Fruit fly (Drosophila melanogaster) whole organism, prepupa: Measurements from ENCODE around the gene kibra.

Experiments used
- Blimp-1 ChIP-seq: fragments of 200-800 bp; sonication (Bioruptor generic); optimal IDR thresholded peaks from 3 replicates; lab custom pipeline; 2017; ENCODE audit warnings: missing biosample characterization, missing genetic modification characterization, mild to moderate bottlenecking, moderate library complexity, missing genetic modification reagents
- CG10631 ChIP-seq: fragments of 200-800 bp; sonication (Bioruptor generic); optimal IDR thresholded peaks from 2 replicates; lab custom pipeline; 2016; ENCODE audit warnings: missing biosample characterization, missing genetic modification characterization
- CG10669 ChIP-seq: fragments of 200-800 bp; sonication (Bioruptor generic); optimal IDR thresholded peaks from 3 replicates; lab custom pipeline; 2018; ENCODE audit warnings: missing biosample characterization, mild to moderate bottlenecking, missing genetic modification characterization, moderate library complexity
- CG11294 ChIP-seq: fragments of 200-800 bp; sonication (Bioruptor generic); IDR thresholded peaks from 2 replicates; pipeline ENCODE4 v1.3.6; 2022; ENCODE audit warnings: missing biosample characterization, missing genetic modification characterization
- CG11762 ChIP-seq: fragments of 200-800 bp; sonication (Bioruptor generic); optimal IDR thresholded peaks from 3 replicates; lab custom pipeline; 2016; ENCODE audit warnings: missing biosample characterization, missing genetic modification characterization; ENCODE audit not compliant: insufficient read depth
- CG11902 ChIP-seq: fragments of 200-800 bp; sonication (Bioruptor generic); optimal IDR thresholded peaks from 3 replicates; lab custom pipeline; 2016; ENCODE audit warnings: missing biosample characterization, missing genetic modification characterization
- CG15336 ChIP-seq: fragments of 200-800 bp; sonication (Bioruptor generic); IDR thresholded peaks from 2 replicates; pipeline ENCODE4 v1.3.6; 2022; ENCODE audit warnings: missing biosample characterization, missing genetic modification characterization
- CG1621 ChIP-seq: fragments of 200-800 bp; sonication (Bioruptor generic); optimal IDR thresholded peaks from 3 replicates; lab custom pipeline; 2018; ENCODE audit warnings: missing biosample characterization, mild to moderate bottlenecking, missing genetic modification characterization
- CG16779 ChIP-seq: fragments of 200-800 bp; sonication (Bioruptor generic); optimal IDR thresholded peaks from 3 replicates; lab custom pipeline; 2017; ENCODE audit warnings: missing biosample characterization, mild to moderate bottlenecking, missing genetic modification characterization
- CG31627 ChIP-seq: fragments of 200-800 bp; sonication (Bioruptor generic); optimal IDR thresholded peaks from 3 replicates; lab custom pipeline; 2016; ENCODE audit warnings: missing biosample characterization, missing genetic modification characterization
- CG6163 ChIP-seq: fragments of 200-800 bp; sonication (Bioruptor generic); IDR thresholded peaks from 3 replicates; pipeline ENCODE4 v1.3.6; 2022; ENCODE audit warnings: missing biosample characterization, missing genetic modification characterization
- CG6808 ChIP-seq: fragments of 200-800 bp; sonication (Bioruptor generic); optimal IDR thresholded peaks from 3 replicates; lab custom pipeline; 2017; ENCODE audit warnings: missing biosample characterization, missing genetic modification characterization, mild to moderate bottlenecking, moderate library complexity, missing genetic modification reagents
- CG6854 ChIP-seq: fragments of 200-800 bp; sonication (Bioruptor generic); optimal IDR thresholded peaks from 2 replicates; lab custom pipeline; 2017; ENCODE audit warnings: missing biosample characterization, mild to moderate bottlenecking, missing genetic modification characterization
- CG7368 ChIP-seq: fragments of 200-800 bp; sonication (Bioruptor generic); optimal IDR thresholded peaks from 3 replicates; lab custom pipeline; 2016; ENCODE audit warnings: missing biosample characterization, missing genetic modification characterization
- CG8119 ChIP-seq: fragments of 200-800 bp; sonication (Bioruptor generic); IDR thresholded peaks from 3 replicates; pipeline ENCODE4 v1.3.6; 2022; ENCODE audit warnings: missing biosample characterization, missing genetic modification characterization
- CG8319 ChIP-seq: fragments of 200-800 bp; sonication (Bioruptor generic); optimal IDR thresholded peaks from 3 replicates; lab custom pipeline; 2016; ENCODE audit warnings: missing biosample characterization, missing genetic modification characterization
- CG8632 ChIP-seq: fragments of 200-800 bp; sonication (Bioruptor generic); optimal IDR thresholded peaks from 3 replicates; lab custom pipeline; 2016; ENCODE audit warnings: missing biosample characterization, missing genetic modification characterization
- CG9139 ChIP-seq: fragments of 200-800 bp; sonication (Bioruptor generic); optimal IDR thresholded peaks from 3 replicates; lab custom pipeline; 2017; ENCODE audit warnings: missing biosample characterization, mild to moderate bottlenecking, missing genetic modification characterization
- Eip75B ChIP-seq: fragments of 200-800 bp; sonication (Bioruptor generic); optimal IDR thresholded peaks from 3 replicates; lab custom pipeline; 2016; ENCODE audit warnings: missing biosample characterization, missing genetic modification characterization
- Eip78C ChIP-seq: fragments of 200-800 bp; sonication (Bioruptor generic); peaks from one replicate; lab custom pipeline; 2016; ENCODE audit warnings: missing biosample characterization, missing genetic modification characterization
- Eip93F ChIP-seq: fragments of 200-800 bp; sonication (Bioruptor generic); optimal IDR thresholded peaks from 2 replicates; lab custom pipeline; 2016; ENCODE audit warnings: missing biosample characterization, mild to moderate bottlenecking, missing genetic modification characterization
- Ets21C ChIP-seq: fragments of 200-800 bp; sonication (Bioruptor generic); optimal IDR thresholded peaks from 3 replicates; lab custom pipeline; 2016; ENCODE audit warnings: missing biosample characterization, missing genetic modification characterization
- Hr38 ChIP-seq: sonication (Bioruptor generic); optimal IDR thresholded peaks from 2 replicates; lab custom pipeline; 2016; ENCODE audit warnings: missing biosample characterization, missing genetic modification characterization
- Met ChIP-seq: fragments of 200-800 bp; sonication (Bioruptor generic); optimal IDR thresholded peaks from 3 replicates; lab custom pipeline; 2016; ENCODE audit warnings: missing biosample characterization, missing genetic modification characterization
- OdsH ChIP-seq: fragments of 200-800 bp; sonication (Bioruptor generic); optimal IDR thresholded peaks from 3 replicates; lab custom pipeline; 2016; ENCODE audit warnings: missing biosample characterization, missing genetic modification characterization
- Sox102F ChIP-seq: fragments of 200-800 bp; sonication (Bioruptor generic); optimal IDR thresholded peaks from 2 replicates; lab custom pipeline; 2016; ENCODE audit warnings: missing biosample characterization, mild to moderate bottlenecking, missing genetic modification characterization
- Sox14 ChIP-seq: fragments of 200-800 bp; sonication (Bioruptor generic); optimal IDR thresholded peaks from 3 replicates; lab custom pipeline; 2016; ENCODE audit warnings: missing biosample characterization, missing genetic modification characterization
- Sox15 ChIP-seq: fragments of 200-800 bp; sonication (Bioruptor generic); optimal IDR thresholded peaks from 3 replicates; lab custom pipeline; 2016; ENCODE audit warnings: missing biosample characterization, missing genetic modification characterization
- acj6 ChIP-seq: fragments of 200-800 bp; sonication (Bioruptor generic); optimal IDR thresholded peaks from 3 replicates; lab custom pipeline; 2016; ENCODE audit warnings: missing biosample characterization, missing genetic modification characterization
- cyc ChIP-seq: fragments of 200-800 bp; sonication (Bioruptor generic); optimal IDR thresholded peaks from 3 replicates; lab custom pipeline; 2016; ENCODE audit warnings: missing biosample characterization, missing genetic modification characterization
- dac ChIP-seq: fragments of 200-800 bp; sonication (Bioruptor generic); optimal IDR thresholded peaks from 2 replicates; lab custom pipeline; 2017; ENCODE audit warnings: missing biosample characterization, mild to moderate bottlenecking, missing genetic modification characterization
- eg ChIP-seq: fragments of 200-800 bp; sonication (Bioruptor generic); IDR thresholded peaks from 3 replicates; pipeline ENCODE4 v1.3.6; 2022; ENCODE audit warnings: missing biosample characterization, missing genetic modification characterization
- fd59A ChIP-seq: fragments of 200-800 bp; sonication (Bioruptor generic); optimal IDR thresholded peaks from 2 replicates; lab custom pipeline; 2017; ENCODE audit warnings: missing biosample characterization, mild to moderate bottlenecking, missing genetic modification characterization, missing genetic modification reagents
- fd85E ChIP-seq: fragments of 200-800 bp; sonication (Bioruptor generic); optimal IDR thresholded peaks from 3 replicates; lab custom pipeline; 2016; ENCODE audit warnings: missing biosample characterization, missing genetic modification characterization
- fkh ChIP-seq: fragments of 200-800 bp; sonication (Bioruptor generic); optimal IDR thresholded peaks from 3 replicates; lab custom pipeline; 2017; ENCODE audit warnings: missing biosample characterization, mild to moderate bottlenecking, missing genetic modification characterization, moderate library complexity
- lz ChIP-seq: fragments of 200-800 bp; sonication (Bioruptor generic); optimal IDR thresholded peaks from 3 replicates; lab custom pipeline; 2016; ENCODE audit warnings: missing biosample characterization, missing genetic modification characterization
- net ChIP-seq: fragments of 200-800 bp; sonication (Bioruptor generic); optimal IDR thresholded peaks from 3 replicates; lab custom pipeline; 2016; ENCODE audit warnings: missing biosample characterization, missing genetic modification characterization
- ss ChIP-seq, 2 experiments: fragments of 200-800 bp; sonication (Bioruptor generic); optimal IDR thresholded peaks; 2 replicates in 1 of 2; 3 replicates in 1 of 2; lab custom pipeline; 2017 to 2018; ENCODE audit warnings: mild to moderate bottlenecking in 2 of 2, missing biosample characterization in 2 of 2, missing genetic modification characterization in 2 of 2, moderate library complexity in 1 of 2
- svp ChIP-seq: fragments of 200-800 bp; sonication (Bioruptor generic); peaks from one replicate; lab custom pipeline; 2016; ENCODE audit warnings: missing biosample characterization, missing genetic modification characterization
- topi ChIP-seq: fragments of 200-800 bp; sonication (Bioruptor generic); optimal IDR thresholded peaks from 3 replicates; lab custom pipeline; 2016; ENCODE audit warnings: missing biosample characterization, missing genetic modification characterization
- vri ChIP-seq: fragments of 200-800 bp; sonication (Bioruptor generic); optimal IDR thresholded peaks from 3 replicates; lab custom pipeline; 2016; ENCODE audit warnings: missing biosample characterization, mild to moderate bottlenecking, missing genetic modification characterization

Gene kibra

dm6 chr3R:14711447-14712163 lies 12.5 kb downstream of the kibra start (continued):
- TF ChIP-seq Blimp-1 (GFP tag; lab: Kevin White, UChicago): no peak
- peak; percentile 22 for TF ChIP-seq CG9139 (GFP tag; lab: Kevin White, UChicago)
- TF ChIP-seq CG16779: peak; percentile 10
- TF ChIP-seq fd85E: no peak
- peak; percentile 9 for TF ChIP-seq Sox14
- no peak for TF ChIP-seq CG8319 (GFP tag; lab: Kevin White, UChicago)
- no peak for TF ChIP-seq CG31627 (GFP tag; lab: Kevin White, UChicago)
- TF ChIP-seq Ets21C (GFP tag; lab: Kevin White, UChicago): no peak
- TF ChIP-seq CG10631 (GFP tag; lab: Kevin White, UChicago): peak; percentile 12
- TF ChIP-seq, all 60 proteins: peak for 37

DNA sequence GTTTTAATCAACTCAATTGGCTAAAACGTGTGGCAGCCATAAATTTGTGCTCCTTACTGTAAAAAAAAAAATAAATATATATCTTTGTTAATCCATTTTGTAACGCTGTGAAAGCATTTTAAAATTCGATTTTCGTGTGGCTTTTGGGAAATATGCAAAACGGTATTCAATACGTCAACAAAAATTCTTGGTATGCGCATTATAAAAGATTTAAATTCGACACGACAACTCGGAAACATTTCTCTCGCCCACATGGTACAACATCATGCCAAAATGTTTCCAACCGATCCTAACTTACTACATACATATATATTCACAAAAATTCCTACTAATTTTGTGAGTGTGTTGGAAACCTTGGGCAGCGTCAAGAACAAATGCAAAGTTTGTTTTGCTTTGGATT lies 13.4 kb downstream of the kibra start:
- no peak for TF ChIP-seq Eip75B (GFP tag; lab: Kevin White, UChicago)
- TF ChIP-seq CG11762 (GFP tag; lab: Kevin White, UChicago): no peak
- TF ChIP-seq CG10669: no peak
- TF ChIP-seq OdsH (GFP tag; lab: Kevin White, UChicago): no peak
- no peak for TF ChIP-seq CG6808 (GFP tag; lab: Kevin White, UChicago)
- no peak for TF ChIP-seq CG31627 (GFP tag; lab: Kevin White, UChicago)
- no peak for TF ChIP-seq Sox15 (GFP tag; lab: Kevin White, UChicago)
- no peak for TF ChIP-seq ss (GFP tag; optimal IDR thresholded peaks at IDR 0.05; lab: Kevin White, UChicago)
- no peak for TF ChIP-seq cyc (GFP tag; lab: Kevin White, UChicago)
- no peak for TF ChIP-seq CG6854 (GFP tag; lab: Kevin White, UChicago)
- TF ChIP-seq Ets21C (GFP tag; lab: Kevin White, UChicago): no peak
- TF ChIP-seq CG16779: no peak
- no peak for TF ChIP-seq CG8319 (GFP tag; lab: Kevin White, UChicago)
- no peak for TF ChIP-seq Eip93F (GFP tag; lab: Kevin White, UChicago)
- TF ChIP-seq CG1621 (tag; lab: Kevin White, UChicago): no peak
- no peak for TF ChIP-seq CG15336
- TF ChIP-seq fd59A (GFP tag; lab: Kevin White, UChicago): no peak
- TF ChIP-seq Hr38: no peak

DNA sequence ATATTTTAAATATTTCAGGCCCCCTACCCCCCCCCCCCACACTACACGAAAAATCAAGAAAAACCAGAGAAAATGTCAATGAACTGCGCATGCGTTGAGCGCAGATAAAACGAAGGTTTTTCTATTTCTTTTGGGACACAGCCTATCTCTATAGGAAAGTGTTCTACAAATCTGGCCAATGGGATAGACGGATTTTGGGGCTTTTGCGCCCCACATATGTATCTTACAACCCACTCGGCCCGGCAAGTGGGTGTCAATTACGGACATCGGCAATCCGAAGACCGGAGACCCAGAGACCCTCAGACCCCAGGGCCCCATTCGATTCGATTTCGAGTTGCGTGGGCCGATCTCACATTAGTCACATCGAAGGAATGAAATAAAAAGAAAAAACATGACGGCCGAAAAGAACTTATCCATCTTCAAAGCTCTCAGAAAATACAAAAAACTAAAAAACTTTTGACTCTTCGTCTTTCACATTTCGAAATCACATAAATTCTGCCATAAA lies 14.5 kb downstream of the kibra start:
- peak; percentile 30 for TF ChIP-seq svp (GFP tag; lab: Kevin White, UChicago)
- TF ChIP-seq Sox102F (GFP tag; lab: Kevin White, UChicago): no peak
- TF ChIP-seq CG16779: no peak
- no peak for TF ChIP-seq Met
- no peak for TF ChIP-seq fd59A (GFP tag; lab: Kevin White, UChicago)
- no peak for TF ChIP-seq CG8119 (GFP tag; lab: Robert Waterston, UW)
- TF ChIP-seq Sox14: no peak
- no peak for TF ChIP-seq fd85E
- no peak for TF ChIP-seq CG9139 (GFP tag; lab: Kevin White, UChicago)

- TF ChIP-seq Sox102F (GFP tag; lab: Kevin White, UChicago): no peak
- peak; percentile 42 for TF ChIP-seq Eip93F (GFP tag; lab: Kevin White, UChicago)
- TF ChIP-seq CG8632: no peak
- TF ChIP-seq CG6163 (GFP tag; lab: Robert Waterston, UW): no peak
- no peak for TF ChIP-seq lz (GFP tag; lab: Kevin White, UChicago)
- no peak for TF ChIP-seq fd59A (GFP tag; lab: Kevin White, UChicago)
- no peak for TF ChIP-seq CG31627 (GFP tag; lab: Kevin White, UChicago)
- TF ChIP-seq svp (GFP tag; lab: Kevin White, UChicago): peak; percentile 91
- no peak for TF ChIP-seq topi (GFP tag; lab: Kevin White, UChicago)
- TF ChIP-seq eg (GFP tag; lab: Robert Waterston, UW): no peak
- TF ChIP-seq CG6808 (GFP tag; lab: Kevin White, UChicago): no peak
- no peak for TF ChIP-seq CG11902 (GFP tag; lab: Kevin White, UChicago)
- TF ChIP-seq Eip78C (GFP tag; lab: Kevin White, UChicago): peak; percentile 80
- peak; percentile 25 for TF ChIP-seq CG6854 (GFP tag; lab: Kevin White, UChicago)
- TF ChIP-seq CG11762 (GFP tag; lab: Kevin White, UChicago): no peak
- TF ChIP-seq CG10669: no peak
- TF ChIP-seq fd85E: no peak
- no peak for TF ChIP-seq Sox14
- no peak for TF ChIP-seq CG7368 (GFP tag; lab: Kevin White, UChicago)
- TF ChIP-seq CG8119 (GFP tag; lab: Robert Waterston, UW): no peak
- TF ChIP-seq vri (GFP tag; lab: Kevin White, UChicago): peak; percentile 48
- no peak for TF ChIP-seq Blimp-1 (GFP tag; lab: Kevin White, UChicago)
- peak; percentile 87 for TF ChIP-seq fkh (GFP tag; lab: Kevin White, UChicago)
- no peak for TF ChIP-seq CG1621 (tag; lab: Kevin White, UChicago)
- no peak for TF ChIP-seq acj6
- TF ChIP-seq dac: no peak
- no peak for TF ChIP-seq CG11294 (GFP tag; lab: Robert Waterston, UW)
- TF ChIP-seq net (GFP tag; lab: Kevin White, UChicago): no peak
- no peak for TF ChIP-seq CG15336
- no peak for TF ChIP-seq cyc (GFP tag; lab: Kevin White, UChicago)
- no peak for TF ChIP-seq CG9139 (GFP tag; lab: Kevin White, UChicago)
These were observed 15.1 kb downstream of the kibra start for dm6 chr3R:14708948-14709385.
